Worm (Caenorhabditis elegans): Measurements from ENCODE around the gene C12D5.4.

The C12D5.4 gene

DNA sequence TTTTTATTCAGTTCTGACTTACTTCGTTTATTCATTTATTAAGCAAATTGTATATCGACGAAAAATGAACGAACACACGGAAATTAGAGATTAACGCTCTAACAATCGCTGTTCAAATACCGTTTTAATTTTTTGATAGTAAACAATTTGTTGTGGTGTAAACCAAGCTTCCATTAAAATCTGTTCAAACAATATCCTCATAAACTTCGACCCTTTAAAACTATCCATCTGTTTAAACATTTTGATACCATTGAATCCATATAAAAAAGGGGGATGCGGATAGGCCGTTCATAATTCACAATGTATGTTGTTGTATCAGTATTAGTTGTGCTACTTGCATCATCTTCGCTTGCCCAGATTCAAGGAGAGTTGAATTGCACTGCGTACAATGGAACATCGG lies 45.8 kb upstream of the C12D5.4 start, which contains the start of gene F07C4.6 (continued):
- TF ChIP-seq ets-4 (GFP tag; optimal IDR thresholded peaks at IDR 0.05), result no peak
- no peak for TF ChIP-seq B0035.1 (tag; optimal IDR thresholded peaks at IDR 0.05)
- TF ChIP-seq pbrm-1 (GFP tag; IDR thresholded peaks at IDR 0.05), result no peak

DNA sequence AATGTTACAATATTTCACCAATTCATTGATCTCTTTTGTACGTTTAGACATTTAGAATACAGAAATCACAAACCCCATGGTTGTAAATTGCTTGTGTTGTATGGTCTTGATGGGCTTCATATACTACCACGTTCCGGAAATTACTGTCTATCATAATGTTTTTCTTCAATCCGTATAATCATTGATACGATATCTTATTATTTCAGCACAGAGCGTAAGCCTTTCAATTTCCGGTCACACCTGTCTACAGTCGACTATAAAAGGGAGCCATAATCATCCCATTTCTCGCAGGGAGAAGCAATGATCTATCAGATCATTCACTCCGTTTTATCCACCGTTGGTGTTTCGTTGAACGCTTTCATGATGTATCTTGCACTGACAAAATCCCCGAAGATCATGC lies 42.9 kb upstream of the C12D5.4 start, which contains the start of gene srd-30:
srd-30 (plus strand) TSS at position 301 of the 400 bp plus-strand sequence.
- TF ChIP-seq ceh-91 (GFP tag; IDR thresholded peaks at IDR 0.05), result no peak
- TF ChIP-seq nfyb-1 (GFP tag; IDR thresholded peaks at IDR 0.05), result no peak
- TF ChIP-seq Y53F4B.3 (GFP tag; IDR thresholded peaks at IDR 0.05), result no peak
- TF ChIP-seq lin-35 (GFP tag; optimal IDR thresholded peaks at IDR 0.05), result no peak
- no peak for TF ChIP-seq ztf-3 (GFP tag; optimal IDR thresholded peaks at IDR 0.05)
- TF ChIP-seq unc-62 (GFP tag; optimal IDR thresholded peaks at IDR 0.05), result no peak
- no peak for TF ChIP-seq nhr-90 (tag; optimal IDR thresholded peaks at IDR 0.05)
- no peak for TF ChIP-seq ekl-4 (GFP tag; IDR thresholded peaks at IDR 0.05)
- no peak for TF ChIP-seq ztf-28 (GFP tag; IDR thresholded peaks at IDR 0.05)
- TF ChIP-seq aptf-2 (GFP tag; conservative IDR thresholded peaks at IDR 0.05), result no peak
- TF ChIP-seq F49E8.2 (tag; optimal IDR thresholded peaks at IDR 0.05; ENCODE audit: insufficient read depth), result no peak
- no peak for TF ChIP-seq ets-4 (GFP tag; optimal IDR thresholded peaks at IDR 0.05)
- no peak for TF ChIP-seq ztf-6 (GFP tag; IDR thresholded peaks at IDR 0.05)
- TF ChIP-seq Y53G8AR.9 (GFP tag; conservative IDR thresholded peaks at IDR 0.05), result no peak
- TF ChIP-seq snpc-1.1 (tag; optimal IDR thresholded peaks at IDR 0.05; ENCODE audit: insufficient read depth), result no peak
- TF ChIP-seq ceh-79 (tag; optimal IDR thresholded peaks at IDR 0.05), result no peak
- TF ChIP-seq ceh-27 (GFP tag; optimal IDR thresholded peaks at IDR 0.05), result no peak
- no peak for TF ChIP-seq snpc-3.4 (tag; optimal IDR thresholded peaks at IDR 0.05)
- TF ChIP-seq B0336.3 (GFP tag; IDR thresholded peaks at IDR 0.05), result no peak

DNA sequence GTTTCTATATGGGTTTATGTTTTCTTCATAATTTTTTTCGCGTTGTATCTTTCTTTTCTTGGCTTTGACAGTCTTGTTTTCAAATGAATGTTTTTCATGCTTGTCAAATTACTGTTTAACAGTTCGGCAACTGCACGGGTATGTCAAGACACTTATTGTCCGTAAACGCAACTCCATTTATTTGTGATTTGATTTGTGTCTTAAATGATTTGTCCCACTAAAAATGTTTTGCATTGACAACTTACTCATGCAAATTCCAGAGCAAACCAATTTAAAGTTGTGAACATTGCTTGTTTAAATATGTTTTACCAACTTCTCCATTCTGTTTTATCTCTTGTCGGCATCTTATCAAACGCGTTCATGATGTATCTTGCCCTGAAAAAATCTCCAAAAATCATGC lies 40.6 kb upstream of the C12D5.4 start, which contains the start of gene srd-25:
srd-25 (plus strand) TSS at position 301 of the 400 bp plus-strand sequence.
- no peak for TF ChIP-seq ztf-25 (GFP tag; IDR thresholded peaks at IDR 0.05)
- no peak for TF ChIP-seq lir-1 (GFP tag; conservative IDR thresholded peaks at IDR 0.05)
- no peak for TF ChIP-seq hlh-12 (tag; optimal IDR thresholded peaks at IDR 0.05)
- no peak for TF ChIP-seq nhr-120 (GFP tag; IDR thresholded peaks at IDR 0.05)
- TF ChIP-seq snpc-4 (GFP tag; optimal IDR thresholded peaks at IDR 0.05), result no peak
- no peak for TF ChIP-seq snpc-4 (tag; optimal IDR thresholded peaks at IDR 0.05)
- TF ChIP-seq dpl-1 (GFP tag; optimal IDR thresholded peaks at IDR 0.05), result no peak
- no peak for TF ChIP-seq K11D2.4 (GFP tag; IDR thresholded peaks at IDR 0.05)
- TF ChIP-seq efl-1 (GFP tag; optimal IDR thresholded peaks at IDR 0.05), result no peak
- no peak for TF ChIP-seq F57A8.1 (GFP tag; optimal IDR thresholded peaks at IDR 0.05)
- TF ChIP-seq hsf-1 (GFP tag; IDR thresholded peaks at IDR 0.05), result no peak
- TF ChIP-seq Y67H2A.10 (GFP tag; conservative IDR thresholded peaks at IDR 0.05), result no peak
- TF ChIP-seq ztf-26 (tag; optimal IDR thresholded peaks at IDR 0.05), result no peak
- TF ChIP-seq zfh-2 (GFP tag; conservative IDR thresholded peaks at IDR 0.05), result no peak
- no peak for TF ChIP-seq B0035.1 (tag; optimal IDR thresholded peaks at IDR 0.05)

DNA sequence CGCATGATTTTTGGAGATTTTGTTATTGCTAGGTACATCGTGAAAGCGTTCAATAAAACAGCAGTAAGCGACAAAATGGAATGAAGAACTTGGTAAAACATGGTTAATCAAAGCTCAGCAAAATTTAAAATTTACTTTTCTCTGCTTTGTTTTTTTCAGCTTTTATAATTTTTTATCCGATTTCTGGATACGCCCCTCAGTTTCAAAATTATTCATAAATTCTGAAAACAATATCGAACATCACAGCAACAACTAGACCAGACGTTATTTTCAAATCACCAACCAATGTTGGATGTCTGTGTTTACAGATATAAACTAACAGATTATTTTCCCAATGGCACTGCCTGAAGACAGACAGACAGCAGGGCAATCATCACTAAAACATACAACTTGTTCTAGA lies 37.7 kb upstream of the C12D5.4 start, which contains the start of gene srd-31:
srd-31 (minus strand) TSS at position 101 of the 400 bp plus-strand sequence.
- TF ChIP-seq K11D2.4 (GFP tag; IDR thresholded peaks at IDR 0.05) (no peak), lin-26 (GFP tag; IDR thresholded peaks at IDR 0.05) (no peak), F10E7.11 (tag; optimal IDR thresholded peaks at IDR 0.05) (no peak), xnd-1 (tag; optimal IDR thresholded peaks at IDR 0.05) (no peak), zfh-2 (GFP tag; conservative IDR thresholded peaks at IDR 0.05) (no peak), Y79H2A.3 (GFP tag; conservative IDR thresholded peaks at IDR 0.05) (no peak), egrh-3 (GFP tag; IDR thresholded peaks at IDR 0.05) (no peak), ztf-3 (GFP tag; optimal IDR thresholded peaks at IDR 0.05) (no peak), madf-3 (GFP tag; IDR thresholded peaks at IDR 0.05) (no peak), fkh-3 (tag; optimal IDR thresholded peaks at IDR 0.05) (no peak), zim-3 (tag; optimal IDR thresholded peaks at IDR 0.05) (no peak), F37B4.10 (GFP tag; IDR thresholded peaks at IDR 0.05) (no peak), ZK185.1 (tag; optimal IDR thresholded peaks at IDR 0.05; ENCODE audit: poor library complexity, severe bottlenecking) (no peak), him-1 (tag; optimal IDR thresholded peaks at IDR 0.05) (no peak)
